Worm (Caenorhabditis elegans) whole organism, young adult: ENCODE measurements around the gene F54D8.10.

Experiments used
- B0019.2 ChIP-seq: fragments of 200-800 bp; sonication (Bioruptor generic); conservative IDR thresholded peaks from 2 replicates; pipeline ENCODE4 v1.3.6; 2022; ENCODE audit warnings: missing genetic modification reagents, missing genetic modification characterization, missing compliant biosample characterization
- B0035.1 ChIP-seq: sonication (generic microtip); optimal IDR thresholded peaks from 2 replicates; lab custom pipeline; 2016; ENCODE audit warnings: missing genetic modification characterization, mild to moderate bottlenecking, missing compliant biosample characterization, missing genotype, missing genetic modification reagents
- B0261.1 ChIP-seq: sonication (generic microtip); optimal IDR thresholded peaks from 2 replicates; lab custom pipeline; 2016; ENCODE audit warnings: mild to moderate bottlenecking, missing genetic modification characterization, moderate library complexity, missing compliant biosample characterization
- C17E4.6 ChIP-seq: fragments of 200-800 bp; sonication (Bioruptor generic); IDR thresholded peaks from 2 replicates; pipeline ENCODE4 v1.3.6; 2022; ENCODE audit warnings: missing genetic modification reagents, missing genetic modification characterization, missing compliant biosample characterization
- F10E7.11 ChIP-seq: sonication (generic microtip); optimal IDR thresholded peaks from 2 replicates; lab custom pipeline; 2017; ENCODE audit warnings: mild to moderate bottlenecking, missing genetic modification characterization, moderate library complexity, missing compliant biosample characterization
- F22D6.2 ChIP-seq: sonication (generic microtip); optimal IDR thresholded peaks from 2 replicates; lab custom pipeline; 2016; ENCODE audit warnings: mild to moderate bottlenecking, missing genetic modification characterization, missing compliant biosample characterization
- F39B2.1 ChIP-seq: fragments of 200-800 bp; sonication (Bioruptor generic); IDR thresholded peaks from 2 replicates; pipeline ENCODE4 v1.3.6; 2022; ENCODE audit warnings: missing genetic modification reagents, missing genetic modification characterization, missing compliant biosample characterization
- T07F8.4 ChIP-seq: sonication (generic microtip); optimal IDR thresholded peaks from 2 replicates; lab custom pipeline; 2016; ENCODE audit warnings: mild to moderate bottlenecking, missing genetic modification characterization, moderate library complexity, missing compliant biosample characterization
- Y53F4B.3 ChIP-seq: fragments of 200-800 bp; sonication (Bioruptor generic); IDR thresholded peaks from 2 replicates; pipeline ENCODE4 v1.3.6; 2022; ENCODE audit warnings: missing genetic modification reagents, missing genetic modification characterization, missing compliant biosample characterization
- Y67H2A.10 ChIP-seq: fragments of 200-800 bp; sonication (Bioruptor generic); conservative IDR thresholded peaks from 2 replicates; pipeline ENCODE4 v1.3.6; 2022; ENCODE audit warnings: missing genetic modification reagents, missing genetic modification characterization, missing compliant biosample characterization
- Y95B8A.8 ChIP-seq: fragments of 200-800 bp; sonication (Bioruptor generic); IDR thresholded peaks from 2 replicates; pipeline ENCODE4 v1.3.6; 2022; ENCODE audit warnings: missing genetic modification reagents, missing genetic modification characterization, missing compliant biosample characterization
- athp-1 ChIP-seq: sonication (generic microtip); optimal IDR thresholded peaks from 2 replicates; lab custom pipeline; 2017; ENCODE audit warnings: mild to moderate bottlenecking, missing genetic modification characterization, missing compliant biosample characterization
- bed-1 ChIP-seq: fragments of 200-800 bp; sonication (Bioruptor generic); IDR thresholded peaks from 2 replicates; pipeline ENCODE4 v1.3.6; 2022; ENCODE audit warnings: missing genetic modification reagents, missing genetic modification characterization, missing compliant biosample characterization
- cebp-1 ChIP-seq, 2 experiments: fragments of 200-800 bp in 1 of 2; sonication (Bioruptor generic) in 1 of 2; sonication (generic microtip) in 1 of 2; IDR thresholded peaks in 1 of 2; optimal IDR thresholded peaks in 1 of 2; 2 replicates each; pipeline versions ENCODE4 v1.3.6 to Lab custom; 2017 to 2022; ENCODE audit warnings: missing compliant biosample characterization in 2 of 2, missing genetic modification characterization in 2 of 2, mild to moderate bottlenecking in 1 of 2, missing genetic modification reagents in 1 of 2, moderate library complexity in 1 of 2
- ceh-100 ChIP-seq: fragments of 200-800 bp; sonication (Bioruptor generic); IDR thresholded peaks from 2 replicates; pipeline ENCODE4 v1.3.6; 2022; ENCODE audit warnings: missing genetic modification reagents, missing genetic modification characterization, missing compliant biosample characterization
- ceh-27 ChIP-seq: fragments of 200-800 bp; sonication (Bioruptor generic); optimal IDR thresholded peaks from 2 replicates; lab custom pipeline; 2018; ENCODE audit warnings: mild to moderate bottlenecking, missing genetic modification characterization, moderate library complexity, missing compliant biosample characterization
- die-1 ChIP-seq: sonication (generic microtip); optimal IDR thresholded peaks from 2 replicates; lab custom pipeline; 2016; ENCODE audit warnings: missing genotype, mild to moderate bottlenecking, missing genetic modification characterization, missing compliant biosample characterization
- dox-1 ChIP-seq: fragments of 200-800 bp; sonication (Bioruptor generic); IDR thresholded peaks from 2 replicates; pipeline ENCODE4 v1.3.6; 2022; ENCODE audit warnings: missing genetic modification reagents, missing genetic modification characterization, missing compliant biosample characterization
- efl-1 ChIP-seq: fragments of 150-350 bp; optimal IDR thresholded peaks from 2 replicates; lab custom pipeline; 2014; ENCODE audit warnings: missing biosample characterization, missing genetic modification reagents, missing genetic modification characterization
- egl-18 ChIP-seq: fragments of 200-800 bp; sonication (Bioruptor generic); IDR thresholded peaks from 2 replicates; pipeline ENCODE4 v1.3.6; 2022; ENCODE audit warnings: missing genetic modification reagents, missing genetic modification characterization, missing compliant biosample characterization
- him-1 ChIP-seq: sonication (generic microtip); optimal IDR thresholded peaks from 2 replicates; lab custom pipeline; 2016; ENCODE audit warnings: missing genotype, missing genetic modification reagents, missing genetic modification characterization, missing compliant biosample characterization
- lag-1 ChIP-seq: fragments of 200-800 bp; sonication (Bioruptor generic); IDR thresholded peaks from 2 replicates; pipeline ENCODE4 v1.3.6; 2022; ENCODE audit warnings: missing genetic modification reagents, missing genetic modification characterization, missing compliant biosample characterization
- let-607 ChIP-seq, 2 experiments: fragments of 200-800 bp in 1 of 2; sonication (Bioruptor generic) in 1 of 2; sonication (generic microtip) in 1 of 2; optimal IDR thresholded peaks; 2 replicates each; lab custom pipeline; 2016 to 2018; ENCODE audit warnings: mild to moderate bottlenecking in 2 of 2, missing compliant biosample characterization in 2 of 2, missing genetic modification characterization in 2 of 2, moderate library complexity in 2 of 2, missing genotype in 1 of 2
- lin-35 ChIP-seq, 3 experiments: fragments of 150-350 bp in 2 of 3; sonication (generic microtip) in 1 of 3; optimal IDR thresholded peaks; 2 replicates each; lab custom pipeline; 2014 to 2018; ENCODE audit warnings: missing biosample characterization in 3 of 3, missing genetic modification characterization in 3 of 3, missing genetic modification reagents in 3 of 3
- madf-10 ChIP-seq: sonication (generic microtip); optimal IDR thresholded peaks from 2 replicates; lab custom pipeline; 2016; ENCODE audit warnings: mild to moderate bottlenecking, missing genetic modification characterization, missing compliant biosample characterization
- madf-8 ChIP-seq: fragments of 200-800 bp; sonication (Bioruptor generic); conservative IDR thresholded peaks from 2 replicates; pipeline ENCODE4 v1.3.6; 2022; ENCODE audit warnings: missing genetic modification reagents, missing genetic modification characterization, missing compliant biosample characterization
- mxl-1 ChIP-seq: sonication (generic microtip); optimal IDR thresholded peaks from 2 replicates; lab custom pipeline; 2016; ENCODE audit warnings: missing genetic modification characterization, missing compliant biosample characterization
- nfyb-1 ChIP-seq: fragments of 200-800 bp; sonication (Bioruptor generic); IDR thresholded peaks from 2 replicates; pipeline ENCODE4 v1.3.6; 2022; ENCODE audit warnings: missing genetic modification reagents, missing genetic modification characterization, missing compliant biosample characterization
- nhr-120 ChIP-seq: fragments of 200-800 bp; sonication (Bioruptor generic); IDR thresholded peaks from 2 replicates; pipeline ENCODE4 v1.3.6; 2022; ENCODE audit warnings: missing genetic modification characterization, missing compliant biosample characterization
- nhr-27 ChIP-seq: fragments of 200-800 bp; sonication (Bioruptor generic); optimal IDR thresholded peaks from 2 replicates; lab custom pipeline; 2018; ENCODE audit warnings: mild to moderate bottlenecking, missing genetic modification characterization, moderate library complexity, missing compliant biosample characterization
- pbrm-1 ChIP-seq: fragments of 200-800 bp; sonication (Bioruptor generic); IDR thresholded peaks from 2 replicates; pipeline ENCODE4 v1.3.6; 2022; ENCODE audit warnings: missing genetic modification reagents, missing genetic modification characterization, missing compliant biosample characterization
- rpc-1 ChIP-seq, 2 experiments: fragments of 150-350 bp in 1 of 2; sonication (generic microtip) in 1 of 2; optimal IDR thresholded peaks; 2 replicates each; lab custom pipeline; 2014 to 2018; ENCODE audit warnings: missing biosample characterization in 1 of 2, missing genetic modification characterization in 1 of 2, missing genetic modification reagents in 1 of 2, missing genotype in 1 of 2
- sdz-38 ChIP-seq: sonication (generic microtip); optimal IDR thresholded peaks from 2 replicates; lab custom pipeline; 2016; ENCODE audit warnings: missing genotype, missing genetic modification characterization, missing compliant biosample characterization
- sea-2 ChIP-seq: fragments of 200-800 bp; sonication (Bioruptor generic); IDR thresholded peaks from 2 replicates; pipeline ENCODE4 v1.3.6; 2022; ENCODE audit warnings: missing genetic modification characterization, missing compliant biosample characterization
- snpc-1.1 ChIP-seq: sonication (generic microtip); optimal IDR thresholded peaks from 2 replicates; lab custom pipeline; 2017; ENCODE audit warnings: missing genetic modification characterization, mild to moderate bottlenecking, missing compliant biosample characterization, antibody characterized with exemption, moderate library complexity, missing genotype, missing genetic modification reagents; ENCODE audit not compliant: insufficient read depth
- snpc-1.3 ChIP-seq: sonication (generic microtip); optimal IDR thresholded peaks from 2 replicates; lab custom pipeline; 2017; ENCODE audit warnings: missing genetic modification characterization, mild to moderate bottlenecking, missing compliant biosample characterization, antibody characterized with exemption, moderate library complexity, missing genotype, missing genetic modification reagents; ENCODE audit not compliant: insufficient read depth
- snpc-4 ChIP-seq, 5 experiments: fragments of 150-350 bp in 1 of 5; sonication (generic microtip) in 4 of 5; optimal IDR thresholded peaks; 2 replicates each; lab custom pipeline; 2014 to 2018; ENCODE audit warnings: missing genetic modification characterization in 5 of 5, missing biosample characterization in 3 of 5, antibody characterized with exemption in 2 of 5, mild to moderate bottlenecking in 2 of 5, missing compliant biosample characterization in 2 of 5, missing genotype in 2 of 5, moderate library complexity in 2 of 5, missing genetic modification reagents in 1 of 5
- somi-1 ChIP-seq: fragments of 200-800 bp; sonication (Bioruptor generic); optimal IDR thresholded peaks from 2 replicates; lab custom pipeline; 2018; ENCODE audit warnings: mild to moderate bottlenecking, missing genetic modification characterization, missing compliant biosample characterization
- tbx-9 ChIP-seq: sonication (generic microtip); optimal IDR thresholded peaks from 2 replicates; lab custom pipeline; 2016; ENCODE audit warnings: borderline replicate concordance, missing genetic modification characterization, inconsistent platforms, missing compliant biosample characterization
- unc-62 ChIP-seq: fragments of 150-350 bp; optimal IDR thresholded peaks from 2 replicates; lab custom pipeline; 2014; ENCODE audit warnings: missing biosample characterization, missing genetic modification reagents, missing genetic modification characterization
- zfh-2 ChIP-seq: fragments of 200-800 bp; sonication (Bioruptor generic); conservative IDR thresholded peaks from 2 replicates; pipeline ENCODE4 v1.3.6; 2022; ENCODE audit warnings: missing genetic modification reagents, missing genetic modification characterization, missing compliant biosample characterization
- ztf-26 ChIP-seq: sonication (generic microtip); optimal IDR thresholded peaks from 2 replicates; lab custom pipeline; 2017; ENCODE audit warnings: missing genetic modification characterization, missing compliant biosample characterization

Gene F54D8.10

ce11 chrIII:5078062-5078461 is 16.5 kb upstream of the F54D8.10 start (continued):
- TF ChIP-seq let-607 (tag; optimal IDR thresholded peaks at IDR 0.05; lab: Kevin White, UChicago), result peak in 1 of 2 experiments; percentile 36
- peak; percentile 33; the same call in 1 of the 2 replicates for TF ChIP-seq cebp-1 (GFP tag; IDR thresholded peaks at IDR 0.05; lab: Robert Waterston, UW)
- peak; percentile 61 for TF ChIP-seq cebp-1 (tag; optimal IDR thresholded peaks at IDR 0.05; lab: Kevin White, UChicago)
- no peak for TF ChIP-seq Y53F4B.3 (GFP tag; lab: Robert Waterston, UW)
- no peak for TF ChIP-seq B0035.1 (tag; lab: Kevin White, UChicago)
- no peak for TF ChIP-seq nhr-120 (GFP tag; lab: Robert Waterston, UW)
- no peak for TF ChIP-seq snpc-4 (GFP tag; optimal IDR thresholded peaks at IDR 0.05; lab: Kevin White, UChicago)
- TF ChIP-seq snpc-4 (tag; optimal IDR thresholded peaks at IDR 0.05; lab: Kevin White, UChicago), result peak in 3 of 4 experiments; percentile 32 to 63 (median 51)
- TF ChIP-seq rpc-1 (optimal IDR thresholded peaks at IDR 0.05; lab: Kevin White, UChicago), result no peak
- no peak for TF ChIP-seq rpc-1 (tag; optimal IDR thresholded peaks at IDR 0.05; lab: Kevin White, UChicago)
- TF ChIP-seq sdz-38 (tag; lab: Kevin White, UChicago), result no peak
- TF ChIP-seq nfyb-1, result 0 out of 2 replicates have a peak, but pooled peaks have one; percentile 42
- peak; percentile 85 for TF ChIP-seq somi-1 (GFP tag; lab: Kevin White, UChicago)
- TF ChIP-seq mxl-1 (tag; lab: Kevin White, UChicago), result no peak
- no peak for TF ChIP-seq B0261.1 (tag; lab: Kevin White, UChicago)

- TF ChIP-seq let-607 (tag; optimal IDR thresholded peaks at IDR 0.05; lab: Kevin White, UChicago), result peak; percentile 61 to 65
- peak; percentile 66 for TF ChIP-seq madf-8 (GFP tag; lab: Robert Waterston, UW)
- peak in 2 of 3 experiments; percentile 9 to 74 for TF ChIP-seq lin-35 (GFP tag; optimal IDR thresholded peaks at IDR 0.05; lab: Kevin White, UChicago)
- peak; percentile 39 for TF ChIP-seq somi-1 (GFP tag; lab: Kevin White, UChicago)
- peak; percentile 91 for TF ChIP-seq die-1 (tag; lab: Kevin White, UChicago)
- peak; percentile 94 for TF ChIP-seq snpc-1.1 (tag; lab: Kevin White, UChicago)
- TF ChIP-seq ceh-100 (GFP tag; lab: Robert Waterston, UW), result peak; percentile 81
- peak; percentile 90 for TF ChIP-seq Y95B8A.8
- TF ChIP-seq ztf-26 (tag; lab: Kevin White, UChicago), result peak; percentile 69
- TF ChIP-seq pbrm-1, result peak; percentile 88
- peak; percentile 40 for TF ChIP-seq T07F8.4 (tag; lab: Kevin White, UChicago)
- peak; percentile 65 for TF ChIP-seq ceh-27
- peak; percentile 78 for TF ChIP-seq egl-18 (GFP tag; lab: Robert Waterston, UW)
- TF ChIP-seq F22D6.2, result peak; percentile 62
- peak; percentile 81 for TF ChIP-seq C17E4.6 (GFP tag; lab: Robert Waterston, UW)
- TF ChIP-seq Y67H2A.10, result peak; percentile 12; the same call in 1 of the 2 replicates
- peak; percentile 18 for TF ChIP-seq madf-10 (tag; lab: Kevin White, UChicago)
- TF ChIP-seq efl-1 (GFP tag; lab: Kevin White, UChicago), result peak; percentile 25
- peak; percentile 88 for TF ChIP-seq dox-1
- TF ChIP-seq snpc-1.3 (tag; lab: Kevin White, UChicago), result peak; percentile 70
- TF ChIP-seq zfh-2 (GFP tag; lab: Robert Waterston, UW), result no peak
- peak; percentile 86 for TF ChIP-seq him-1 (tag; lab: Kevin White, UChicago)
- peak; percentile 62; the same call in 1 of the 2 replicates for TF ChIP-seq B0019.2 (GFP tag; lab: Robert Waterston, UW)
- TF ChIP-seq tbx-9, result no peak
- TF ChIP-seq bed-1 (GFP tag; lab: Robert Waterston, UW), result peak; percentile 96
- TF ChIP-seq mxl-1 (tag; lab: Kevin White, UChicago), result peak; percentile 74
- peak; percentile 87 for TF ChIP-seq athp-1
- no peak for TF ChIP-seq lag-1 (GFP tag; lab: Robert Waterston, UW)
- peak; percentile 79 for TF ChIP-seq F10E7.11
- no peak for TF ChIP-seq F39B2.1 (GFP tag; lab: Robert Waterston, UW)
- TF ChIP-seq nhr-27 (tag; lab: Kevin White, UChicago), result no peak
- 0 out of 2 replicates have a peak, but pooled peaks have one; percentile 52 for TF ChIP-seq sea-2 (GFP tag; lab: Robert Waterston, UW)
- no peak for TF ChIP-seq unc-62 (GFP tag; lab: Kevin White, UChicago)
Observed at ce11 chrIII:5080700-5081572, 13.7 kb upstream of the F54D8.10 start.
